Fruit fly (Drosophila melanogaster) whole organism, prepupa: Measurements from ENCODE around the gene CG32590.

ENCODE experiments used
- Blimp-1 ChIP-seq: fragments of 200-800 bp; sonication (Bioruptor generic); optimal IDR thresholded peaks from 3 replicates; lab custom pipeline; 2017; ENCODE audit warnings: missing biosample characterization, missing genetic modification characterization, mild to moderate bottlenecking, moderate library complexity, missing genetic modification reagents
- CG10631 ChIP-seq: fragments of 200-800 bp; sonication (Bioruptor generic); optimal IDR thresholded peaks from 2 replicates; lab custom pipeline; 2016; ENCODE audit warnings: missing biosample characterization, missing genetic modification characterization
- CG11294 ChIP-seq: fragments of 200-800 bp; sonication (Bioruptor generic); IDR thresholded peaks from 2 replicates; pipeline ENCODE4 v1.3.6; 2022; ENCODE audit warnings: missing biosample characterization, missing genetic modification characterization
- CG11762 ChIP-seq: fragments of 200-800 bp; sonication (Bioruptor generic); optimal IDR thresholded peaks from 3 replicates; lab custom pipeline; 2016; ENCODE audit warnings: missing biosample characterization, missing genetic modification characterization; ENCODE audit not compliant: insufficient read depth
- CG1621 ChIP-seq: fragments of 200-800 bp; sonication (Bioruptor generic); optimal IDR thresholded peaks from 3 replicates; lab custom pipeline; 2018; ENCODE audit warnings: missing biosample characterization, mild to moderate bottlenecking, missing genetic modification characterization
- CG3032 ChIP-seq: fragments of 200-800 bp; optimal IDR thresholded peaks from 2 replicates; lab custom pipeline; 2019; ENCODE audit warnings: missing biosample characterization, mild to moderate bottlenecking, missing genetic modification characterization, moderate library complexity
- CG31627 ChIP-seq: fragments of 200-800 bp; sonication (Bioruptor generic); optimal IDR thresholded peaks from 3 replicates; lab custom pipeline; 2016; ENCODE audit warnings: missing biosample characterization, missing genetic modification characterization
- CG32006 ChIP-seq: fragments of 200-800 bp; sonication (Bioruptor generic); optimal IDR thresholded peaks from 3 replicates; lab custom pipeline; 2017; ENCODE audit warnings: missing biosample characterization, mild to moderate bottlenecking, missing genetic modification characterization
- CG34406 ChIP-seq: fragments of 200-800 bp; sonication (Bioruptor generic); optimal IDR thresholded peaks from 3 replicates; lab custom pipeline; 2016; ENCODE audit warnings: missing biosample characterization, missing genetic modification characterization
- CG3919 ChIP-seq: fragments of 200-800 bp; sonication (Bioruptor generic); optimal IDR thresholded peaks from 3 replicates; lab custom pipeline; 2016; ENCODE audit warnings: missing biosample characterization, missing genetic modification characterization
- CG4318 ChIP-seq: fragments of 200-800 bp; sonication (Bioruptor generic); optimal IDR thresholded peaks from 3 replicates; lab custom pipeline; 2017; ENCODE audit warnings: missing biosample characterization, mild to moderate bottlenecking, missing genetic modification characterization
- CG6163 ChIP-seq: fragments of 200-800 bp; sonication (Bioruptor generic); IDR thresholded peaks from 3 replicates; pipeline ENCODE4 v1.3.6; 2022; ENCODE audit warnings: missing biosample characterization, missing genetic modification characterization
- CG6792 ChIP-seq: fragments of 200-800 bp; sonication (Bioruptor generic); optimal IDR thresholded peaks from 3 replicates; lab custom pipeline; 2016; ENCODE audit warnings: missing biosample characterization, missing genetic modification characterization
- CG6808 ChIP-seq: fragments of 200-800 bp; sonication (Bioruptor generic); optimal IDR thresholded peaks from 3 replicates; lab custom pipeline; 2017; ENCODE audit warnings: missing biosample characterization, missing genetic modification characterization, mild to moderate bottlenecking, moderate library complexity, missing genetic modification reagents
- CG7368 ChIP-seq: fragments of 200-800 bp; sonication (Bioruptor generic); optimal IDR thresholded peaks from 3 replicates; lab custom pipeline; 2016; ENCODE audit warnings: missing biosample characterization, missing genetic modification characterization
- CG8632 ChIP-seq: fragments of 200-800 bp; sonication (Bioruptor generic); optimal IDR thresholded peaks from 3 replicates; lab custom pipeline; 2016; ENCODE audit warnings: missing biosample characterization, missing genetic modification characterization
- Eip78C ChIP-seq: fragments of 200-800 bp; sonication (Bioruptor generic); peaks from one replicate; lab custom pipeline; 2016; ENCODE audit warnings: missing biosample characterization, missing genetic modification characterization
- Ets21C ChIP-seq: fragments of 200-800 bp; sonication (Bioruptor generic); optimal IDR thresholded peaks from 3 replicates; lab custom pipeline; 2016; ENCODE audit warnings: missing biosample characterization, missing genetic modification characterization
- Ets96B ChIP-seq: fragments of 200-800 bp; optimal IDR thresholded peaks from 2 replicates; lab custom pipeline; 2019; ENCODE audit warnings: missing biosample characterization, mild to moderate bottlenecking, missing genetic modification characterization, moderate library complexity
- Gug ChIP-seq: fragments of 200-800 bp; sonication (Bioruptor generic); IDR thresholded peaks from 2 replicates; pipeline ENCODE4 v1.3.6; 2022; ENCODE audit warnings: missing biosample characterization, missing genetic modification characterization
- Hr38 ChIP-seq: sonication (Bioruptor generic); optimal IDR thresholded peaks from 2 replicates; lab custom pipeline; 2016; ENCODE audit warnings: missing biosample characterization, missing genetic modification characterization
- Hr39 ChIP-seq: fragments of 200-800 bp; sonication (Bioruptor generic); optimal IDR thresholded peaks from 2 replicates; lab custom pipeline; 2016; ENCODE audit warnings: missing biosample characterization, missing genetic modification characterization
- Hr4 ChIP-seq: fragments of 200-800 bp; sonication (Bioruptor generic); optimal IDR thresholded peaks from 3 replicates; lab custom pipeline; 2016; ENCODE audit warnings: missing biosample characterization, missing genetic modification characterization
- Lpt ChIP-seq: fragments of 200-800 bp; sonication (Bioruptor generic); optimal IDR thresholded peaks from 3 replicates; lab custom pipeline; 2016; ENCODE audit warnings: missing biosample characterization, missing genetic modification characterization
- Met ChIP-seq: fragments of 200-800 bp; sonication (Bioruptor generic); optimal IDR thresholded peaks from 3 replicates; lab custom pipeline; 2016; ENCODE audit warnings: missing biosample characterization, missing genetic modification characterization
- OdsH ChIP-seq: fragments of 200-800 bp; sonication (Bioruptor generic); optimal IDR thresholded peaks from 3 replicates; lab custom pipeline; 2016; ENCODE audit warnings: missing biosample characterization, missing genetic modification characterization
- Smox ChIP-seq: fragments of 200-800 bp; sonication (Bioruptor generic); optimal IDR thresholded peaks from 3 replicates; lab custom pipeline; 2016; ENCODE audit warnings: missing biosample characterization, missing genetic modification characterization
- Sox102F ChIP-seq: fragments of 200-800 bp; sonication (Bioruptor generic); optimal IDR thresholded peaks from 2 replicates; lab custom pipeline; 2016; ENCODE audit warnings: missing biosample characterization, mild to moderate bottlenecking, missing genetic modification characterization
- Sox14 ChIP-seq: fragments of 200-800 bp; sonication (Bioruptor generic); optimal IDR thresholded peaks from 3 replicates; lab custom pipeline; 2016; ENCODE audit warnings: missing biosample characterization, missing genetic modification characterization
- Sox15 ChIP-seq: fragments of 200-800 bp; sonication (Bioruptor generic); optimal IDR thresholded peaks from 3 replicates; lab custom pipeline; 2016; ENCODE audit warnings: missing biosample characterization, missing genetic modification characterization
- achi ChIP-seq: fragments of 200-800 bp; sonication (Bioruptor generic); optimal IDR thresholded peaks from 3 replicates; lab custom pipeline; 2016; ENCODE audit warnings: missing biosample characterization, missing genetic modification characterization
- acj6 ChIP-seq: fragments of 200-800 bp; sonication (Bioruptor generic); optimal IDR thresholded peaks from 3 replicates; lab custom pipeline; 2016; ENCODE audit warnings: missing biosample characterization, missing genetic modification characterization
- cyc ChIP-seq: fragments of 200-800 bp; sonication (Bioruptor generic); optimal IDR thresholded peaks from 3 replicates; lab custom pipeline; 2016; ENCODE audit warnings: missing biosample characterization, missing genetic modification characterization
- esn ChIP-seq: fragments of 200-800 bp; sonication (Bioruptor generic); optimal IDR thresholded peaks from 2 replicates; lab custom pipeline; 2016; ENCODE audit warnings: missing biosample characterization, mild to moderate bottlenecking, missing genetic modification characterization, moderate library complexity
- fd59A ChIP-seq: fragments of 200-800 bp; sonication (Bioruptor generic); optimal IDR thresholded peaks from 2 replicates; lab custom pipeline; 2017; ENCODE audit warnings: missing biosample characterization, mild to moderate bottlenecking, missing genetic modification characterization, missing genetic modification reagents
- fd85E ChIP-seq: fragments of 200-800 bp; sonication (Bioruptor generic); optimal IDR thresholded peaks from 3 replicates; lab custom pipeline; 2016; ENCODE audit warnings: missing biosample characterization, missing genetic modification characterization
- lz ChIP-seq: fragments of 200-800 bp; sonication (Bioruptor generic); optimal IDR thresholded peaks from 3 replicates; lab custom pipeline; 2016; ENCODE audit warnings: missing biosample characterization, missing genetic modification characterization
- net ChIP-seq: fragments of 200-800 bp; sonication (Bioruptor generic); optimal IDR thresholded peaks from 3 replicates; lab custom pipeline; 2016; ENCODE audit warnings: missing biosample characterization, missing genetic modification characterization
- salr ChIP-seq, 2 experiments: fragments of 200-800 bp; sonication (Bioruptor generic); optimal IDR thresholded peaks; 3 replicates each; lab custom pipeline; 2016 to 2018; ENCODE audit warnings: missing biosample characterization in 2 of 2, missing genetic modification characterization in 2 of 2, mild to moderate bottlenecking in 1 of 2
- spab ChIP-seq: fragments of 200-800 bp; sonication (Bioruptor generic); optimal IDR thresholded peaks from 2 replicates; lab custom pipeline; 2017; ENCODE audit warnings: missing biosample characterization, mild to moderate bottlenecking, missing genetic modification characterization, missing genetic modification reagents
- ss ChIP-seq, 2 experiments: fragments of 200-800 bp; sonication (Bioruptor generic); optimal IDR thresholded peaks; 2 replicates in 1 of 2; 3 replicates in 1 of 2; lab custom pipeline; 2017 to 2018; ENCODE audit warnings: mild to moderate bottlenecking in 2 of 2, missing biosample characterization in 2 of 2, missing genetic modification characterization in 2 of 2, moderate library complexity in 1 of 2
- svp ChIP-seq: fragments of 200-800 bp; sonication (Bioruptor generic); peaks from one replicate; lab custom pipeline; 2016; ENCODE audit warnings: missing biosample characterization, missing genetic modification characterization
- topi ChIP-seq: fragments of 200-800 bp; sonication (Bioruptor generic); optimal IDR thresholded peaks from 3 replicates; lab custom pipeline; 2016; ENCODE audit warnings: missing biosample characterization, missing genetic modification characterization
- vri ChIP-seq: fragments of 200-800 bp; sonication (Bioruptor generic); optimal IDR thresholded peaks from 3 replicates; lab custom pipeline; 2016; ENCODE audit warnings: missing biosample characterization, mild to moderate bottlenecking, missing genetic modification characterization

Gene CG32590

dm6 chrX:14812239-14812638 lies 26.7 kb downstream of the CG32590 start (continued):
- TF ChIP-seq salr (GFP tag; optimal IDR thresholded peaks at IDR 0.05; lab: Kevin White, UChicago) (no peak), CG3919 (GFP tag; lab: Kevin White, UChicago) (peak; percentile 22), Sox14 (GFP tag; lab: Kevin White, UChicago) (no peak), net (GFP tag; lab: Kevin White, UChicago) (peak; percentile 29), Gug (GFP tag; lab: Robert Waterston, UW) (peak; percentile 26; the same call in 1 of the 2 replicates), esn (GFP tag; lab: Kevin White, UChicago) (no peak), CG6808 (GFP tag; lab: Kevin White, UChicago) (no peak), CG31627 (GFP tag; lab: Kevin White, UChicago) (no peak), Ets96B (tag; lab: Kevin White, UChicago) (no peak), fd85E (GFP tag; lab: Kevin White, UChicago) (no peak), OdsH (GFP tag; lab: Kevin White, UChicago) (peak; percentile 30), CG6163 (GFP tag; lab: Robert Waterston, UW) (peak; percentile 52; the same call in 2 of the 3 replicates), fd59A (no peak), CG8632 (GFP tag; lab: Kevin White, UChicago) (no peak), Met (GFP tag; lab: Kevin White, UChicago) (no peak), Lpt (GFP tag; lab: Kevin White, UChicago) (peak; percentile 37), Sox15 (no peak), spab (GFP tag; lab: Kevin White, UChicago) (no peak), CG10631 (peak; percentile 11), Hr38 (no peak), ss (GFP tag; optimal IDR thresholded peaks at IDR 0.05; lab: Kevin White, UChicago) (no peak), Blimp-1 (no peak), CG3032 (tag; lab: Kevin White, UChicago) (no peak), CG11762 (GFP tag; lab: Kevin White, UChicago) (no peak), CG11294 (GFP tag; lab: Robert Waterston, UW) (peak; percentile 45; the same call in 1 of the 2 replicates), Hr4 (GFP tag; lab: Kevin White, UChicago) (peak; percentile 63), CG7368 (GFP tag; lab: Kevin White, UChicago) (no peak), svp (GFP tag; lab: Kevin White, UChicago) (no peak), Smox (GFP tag; lab: Kevin White, UChicago) (no peak), CG1621 (tag; lab: Kevin White, UChicago) (no peak), Ets21C (GFP tag; lab: Kevin White, UChicago) (no peak)

dm6 chrX:14810433-14810832 lies 28.5 kb downstream of the CG32590 start:
- TF ChIP-seq CG34406 (GFP tag; lab: Kevin White, UChicago) (peak; percentile 42), lz (GFP tag; lab: Kevin White, UChicago) (peak; percentile 17), Gug (GFP tag; lab: Robert Waterston, UW) (0 out of 2 replicates have a peak, but pooled peaks have one; percentile 26), achi (GFP tag; lab: Kevin White, UChicago) (peak; percentile 13), vri (GFP tag; lab: Kevin White, UChicago) (peak; percentile 3), esn (GFP tag; lab: Kevin White, UChicago) (peak; percentile 40), CG11294 (GFP tag; lab: Robert Waterston, UW) (no peak), CG3919 (GFP tag; lab: Kevin White, UChicago) (peak; percentile 19), CG32006 (GFP tag; lab: Kevin White, UChicago) (peak; percentile 29), Sox102F (GFP tag; lab: Kevin White, UChicago) (peak; percentile 12), CG6792 (GFP tag; lab: Kevin White, UChicago) (peak; percentile 17), salr (GFP tag; optimal IDR thresholded peaks at IDR 0.05; lab: Kevin White, UChicago) (no peak), Hr38 (no peak), acj6 (peak; percentile 28), CG7368 (GFP tag; lab: Kevin White, UChicago) (no peak), Hr39 (no peak), net (GFP tag; lab: Kevin White, UChicago) (no peak), CG8632 (GFP tag; lab: Kevin White, UChicago) (peak; percentile 31), Ets96B (tag; lab: Kevin White, UChicago) (peak; percentile 12), Smox (GFP tag; lab: Kevin White, UChicago) (peak; percentile 20), cyc (GFP tag; lab: Kevin White, UChicago) (peak; percentile 15), CG4318 (no peak), Eip78C (GFP tag; lab: Kevin White, UChicago) (peak; percentile 47), Met (GFP tag; lab: Kevin White, UChicago) (peak; percentile 11), svp (GFP tag; lab: Kevin White, UChicago) (peak; percentile 75), topi (GFP tag; lab: Kevin White, UChicago) (peak; percentile 2), OdsH (GFP tag; lab: Kevin White, UChicago) (peak; percentile 17)
